Fruit fly (Drosophila melanogaster) whole organism, embryonic: ENCODE data around the gene Rbf.
A peak's percentile ranks its signal among the peaks of the same experiment; 100 is the strongest.

ENCODE experiments used
- ATbp ChIP-seq: fragments of 200-800 bp; sonication (Bioruptor generic); optimal IDR thresholded peaks from 2 replicates; lab custom pipeline; 2017; ENCODE audit warnings: missing biosample characterization, mild to moderate bottlenecking, missing genetic modification characterization, missing genetic modification reagents
- Aef1 ChIP-seq: fragments of 200-800 bp; sonication (Bioruptor generic); IDR thresholded peaks from 3 replicates; pipeline ENCODE4 v1.3.6; 2022; ENCODE audit warnings: missing biosample characterization, missing genetic modification characterization
- Blimp-1 ChIP-seq: fragments of 200-800 bp; sonication (Bioruptor generic); optimal IDR thresholded peaks from 3 replicates; lab custom pipeline; 2018; ENCODE audit warnings: missing biosample characterization, missing genetic modification characterization, mild to moderate bottlenecking, moderate library complexity, missing genetic modification reagents
- CG10431 ChIP-seq: fragments of 200-800 bp; sonication (Bioruptor generic); optimal IDR thresholded peaks from 3 replicates; lab custom pipeline; 2018; ENCODE audit warnings: missing biosample characterization, mild to moderate bottlenecking, missing genetic modification characterization
- CG10959 ChIP-seq: fragments of 200-800 bp; sonication (Bioruptor generic); IDR thresholded peaks from 2 replicates; pipeline ENCODE4 v1.3.6; 2022; ENCODE audit warnings: missing biosample characterization, missing genetic modification characterization
- CG11695 ChIP-seq: fragments of 200-800 bp; sonication (Bioruptor generic); IDR thresholded peaks from 3 replicates; pipeline ENCODE4 v1.3.6; 2022; ENCODE audit warnings: missing biosample characterization, missing genetic modification characterization
- CG12299 ChIP-seq: fragments of 200-800 bp; sonication (Bioruptor generic); optimal IDR thresholded peaks from 2 replicates; lab custom pipeline; 2018; ENCODE audit warnings: missing biosample characterization, mild to moderate bottlenecking, missing genetic modification characterization
- CG13123 ChIP-seq: fragments of 200-800 bp; sonication (Bioruptor generic); optimal IDR thresholded peaks from 2 replicates; lab custom pipeline; 2016; ENCODE audit warnings: missing biosample characterization, missing genetic modification characterization
- CG14710 ChIP-seq: fragments of 200-800 bp; sonication (Bioruptor generic); optimal IDR thresholded peaks from 3 replicates; lab custom pipeline; 2019; ENCODE audit warnings: missing biosample characterization, mild to moderate bottlenecking, missing genetic modification characterization, moderate library complexity
- CG14860 ChIP-seq: fragments of 200-800 bp; sonication (Bioruptor generic); IDR thresholded peaks from 3 replicates; pipeline ENCODE4 v1.3.6; 2022; ENCODE audit warnings: missing biosample characterization, missing genetic modification characterization; ENCODE audit not compliant: partially characterized antibody
- CG15514 ChIP-seq: fragments of 200-800 bp; sonication (Bioruptor generic); optimal IDR thresholded peaks from 3 replicates; lab custom pipeline; 2017; ENCODE audit warnings: missing biosample characterization, missing genetic modification characterization, mild to moderate bottlenecking, moderate library complexity, missing genetic modification reagents
- CG32767 ChIP-seq: fragments of 200-800 bp; sonication (Bioruptor generic); IDR thresholded peaks from 2 replicates; pipeline ENCODE4 v1.3.6; 2022; ENCODE audit warnings: missing biosample characterization, missing genetic modification characterization
- CG32772 ChIP-seq: fragments of 200-800 bp; sonication (Bioruptor generic); IDR thresholded peaks from 2 replicates; pipeline ENCODE4 v1.3.6; 2022; ENCODE audit warnings: missing biosample characterization, missing genetic modification characterization
- CG4328 ChIP-seq: fragments of 200-800 bp; sonication (Bioruptor generic); optimal IDR thresholded peaks from 3 replicates; lab custom pipeline; 2017; ENCODE audit warnings: missing biosample characterization, missing genetic modification reagents, missing genetic modification characterization
- CG7271 ChIP-seq: fragments of 200-800 bp; sonication (Bioruptor generic); optimal IDR thresholded peaks from 2 replicates; lab custom pipeline; 2018; ENCODE audit warnings: missing biosample characterization, mild to moderate bottlenecking, missing genetic modification characterization, moderate library complexity
- CG7372 ChIP-seq: fragments of 200-800 bp; sonication (Bioruptor generic); IDR thresholded peaks from 2 replicates; pipeline ENCODE4 v1.3.6; 2022; ENCODE audit warnings: missing biosample characterization, missing genetic modification characterization
- D ChIP-seq, 2 experiments: fragments of 200-800 bp in 1 of 2; fragments of >200 bp in 1 of 2; sonication (Bioruptor generic) in 1 of 2; optimal IDR thresholded peaks; 2 replicates in 1 of 2; 3 replicates in 1 of 2; lab custom pipeline; 2017; ENCODE audit warnings: mild to moderate bottlenecking in 1 of 2, missing biosample characterization in 1 of 2, missing genetic modification characterization in 1 of 2, missing genetic modification reagents in 1 of 2
- D19A ChIP-seq: fragments of 200-800 bp; optimal IDR thresholded peaks from 3 replicates; lab custom pipeline; 2019; ENCODE audit warnings: missing biosample characterization, mild to moderate bottlenecking, missing genetic modification characterization, moderate library complexity
- Dp ChIP-seq: fragments of 200-800 bp; sonication (Bioruptor generic); optimal IDR thresholded peaks from 2 replicates; lab custom pipeline; 2018; ENCODE audit warnings: missing biosample characterization, mild to moderate bottlenecking, missing genetic modification characterization, moderate library complexity
- HLHmδ ChIP-seq: fragments of 200-800 bp; sonication (Bioruptor generic); optimal IDR thresholded peaks from 2 replicates; lab custom pipeline; 2018; ENCODE audit warnings: missing biosample characterization, mild to moderate bottlenecking, missing genetic modification characterization, moderate library complexity
- Hmr ChIP-seq: fragments of 200-800 bp; sonication (Bioruptor generic); optimal IDR thresholded peaks from 3 replicates; lab custom pipeline; 2017; ENCODE audit warnings: mild to moderate bottlenecking, missing biosample characterization, missing genetic modification reagents, missing genetic modification characterization
- Hr78 ChIP-seq, 2 experiments: fragments of 200-800 bp in 1 of 2; fragments of >200 bp in 1 of 2; sonication (Bioruptor generic) in 1 of 2; optimal IDR thresholded peaks; 2 replicates each; lab custom pipeline; 2017 to 2019; ENCODE audit warnings: missing biosample characterization in 2 of 2, missing genetic modification characterization in 2 of 2, mild to moderate bottlenecking in 1 of 2, moderate library complexity in 1 of 2
- Med ChIP-seq: fragments of 200-800 bp; sonication (Bioruptor generic); peaks from one replicate; lab custom pipeline; 2016; ENCODE audit warnings: missing biosample characterization, missing genetic modification characterization, mild to moderate bottlenecking, inconsistent platforms, moderate library complexity
- NK7.1 ChIP-seq: fragments of 200-800 bp; sonication (Bioruptor generic); optimal IDR thresholded peaks from 3 replicates; lab custom pipeline; 2016; ENCODE audit warnings: missing biosample characterization, missing genetic modification characterization
- Rx ChIP-seq: fragments of 200-800 bp; sonication (Bioruptor generic); IDR thresholded peaks from 2 replicates; pipeline ENCODE4 v1.3.6; 2022; ENCODE audit warnings: missing biosample characterization, missing genetic modification characterization
- Side ChIP-seq: fragments of 200-800 bp; sonication (Bioruptor generic); optimal IDR thresholded peaks from 2 replicates; lab custom pipeline; 2016; ENCODE audit warnings: missing biosample characterization, missing genetic modification characterization
- Sin3A ChIP-seq: fragments of >200 bp; optimal IDR thresholded peaks from 2 replicates; lab custom pipeline; 2018
- Six4 ChIP-seq: fragments of 200-800 bp; sonication (Bioruptor generic); optimal IDR thresholded peaks from 2 replicates; lab custom pipeline; 2016; ENCODE audit warnings: missing biosample characterization, missing genetic modification characterization
- amos ChIP-seq: fragments of 200-800 bp; sonication (Bioruptor generic); IDR thresholded peaks from 2 replicates; pipeline ENCODE4 v1.3.6; 2022; ENCODE audit warnings: missing biosample characterization, missing genetic modification characterization; ENCODE audit not compliant: partially characterized antibody
- cwo ChIP-seq: fragments of 200-800 bp; sonication (Bioruptor generic); optimal IDR thresholded peaks from 3 replicates; lab custom pipeline; 2017; ENCODE audit warnings: missing biosample characterization, missing genetic modification characterization, mild to moderate bottlenecking, moderate library complexity, missing genetic modification reagents
- dm ChIP-seq: fragments of 200-800 bp; sonication (Bioruptor generic); optimal IDR thresholded peaks from 3 replicates; lab custom pipeline; 2016; ENCODE audit warnings: missing biosample characterization, missing genetic modification characterization
- ems ChIP-seq: fragments of 200-800 bp; sonication (Bioruptor generic); optimal IDR thresholded peaks from 3 replicates; lab custom pipeline; 2016; ENCODE audit warnings: missing biosample characterization, missing genetic modification characterization
- fd96Cb ChIP-seq: fragments of 200-800 bp; sonication (Bioruptor generic); optimal IDR thresholded peaks from 2 replicates; lab custom pipeline; 2018; ENCODE audit warnings: missing biosample characterization, mild to moderate bottlenecking, missing genetic modification characterization, moderate library complexity
- gem ChIP-seq: fragments of 200-800 bp; sonication (Bioruptor generic); optimal IDR thresholded peaks from 2 replicates; lab custom pipeline; 2019; ENCODE audit warnings: missing biosample characterization, mild to moderate bottlenecking, missing genetic modification characterization, moderate library complexity
- jigr1 ChIP-seq: fragments of 200-800 bp; sonication (Bioruptor generic); IDR thresholded peaks from 3 replicates; pipeline ENCODE4 v1.3.6; 2022; ENCODE audit warnings: missing biosample characterization, missing genetic modification characterization
- jumu ChIP-seq: fragments of 200-800 bp; sonication (Bioruptor generic); optimal IDR thresholded peaks from 3 replicates; lab custom pipeline; 2016; ENCODE audit warnings: missing biosample characterization, missing genetic modification characterization
- klu ChIP-seq: fragments of 200-800 bp; sonication (Bioruptor generic); IDR thresholded peaks from 2 replicates; pipeline ENCODE4 v1.3.6; 2022; ENCODE audit warnings: missing biosample characterization, missing genetic modification characterization
- lbe ChIP-seq: fragments of 200-800 bp; sonication (Bioruptor generic); optimal IDR thresholded peaks from 2 replicates; lab custom pipeline; 2016; ENCODE audit warnings: missing biosample characterization, mild to moderate bottlenecking, missing genetic modification characterization
- lmd ChIP-seq: fragments of 200-800 bp; sonication (Bioruptor generic); IDR thresholded peaks from 2 replicates; pipeline ENCODE4 v1.3.6; 2022; ENCODE audit warnings: missing biosample characterization, missing genetic modification characterization
- mam ChIP-seq: fragments of 200-800 bp; sonication (Bioruptor generic); optimal IDR thresholded peaks from 3 replicates; lab custom pipeline; 2016; ENCODE audit warnings: missing biosample characterization, missing genetic modification characterization
- oc ChIP-seq: fragments of 200-800 bp; sonication (Bioruptor generic); optimal IDR thresholded peaks from 2 replicates; lab custom pipeline; 2018; ENCODE audit warnings: missing biosample characterization, mild to moderate bottlenecking, missing genetic modification characterization, moderate library complexity
- otp ChIP-seq: fragments of 200-800 bp; sonication (Bioruptor generic); IDR thresholded peaks from 3 replicates; pipeline ENCODE4, ENCODE4 v1.3.6; 2022; ENCODE audit warnings: missing biosample characterization, missing genetic modification characterization
- prd ChIP-seq, 3 experiments: fragments of >200 bp in 2 of 3; fragments of 200-800 bp in 1 of 3; sonication (Bioruptor generic) in 1 of 3; optimal IDR thresholded peaks in 2 of 3; IDR thresholded peaks in 1 of 3; 2 replicates in 2 of 3; 3 replicates in 1 of 3; pipeline versions ENCODE4 v1.3.6 to Lab custom; 2017 to 2022; ENCODE audit warnings: missing biosample characterization in 1 of 3, missing genetic modification characterization in 1 of 3
- scrt ChIP-seq: fragments of 200-800 bp; sonication (Bioruptor generic); optimal IDR thresholded peaks from 2 replicates; lab custom pipeline; 2018; ENCODE audit warnings: missing biosample characterization, mild to moderate bottlenecking, missing genetic modification characterization, moderate library complexity
- so ChIP-seq: fragments of 200-800 bp; sonication (Bioruptor generic); IDR thresholded peaks from 3 replicates; pipeline ENCODE4 v1.3.6; 2022; ENCODE audit warnings: missing biosample characterization, missing genetic modification characterization
- stwl ChIP-seq: fragments of 200-800 bp; sonication (Bioruptor generic); optimal IDR thresholded peaks from 3 replicates; lab custom pipeline; 2018; ENCODE audit warnings: missing biosample characterization, mild to moderate bottlenecking, missing genetic modification characterization, moderate library complexity
- sug ChIP-seq: fragments of 200-800 bp; optimal IDR thresholded peaks from 2 replicates; lab custom pipeline; 2019; ENCODE audit warnings: missing biosample characterization, mild to moderate bottlenecking, missing genetic modification characterization, moderate library complexity
- tgo ChIP-seq: fragments of 200-800 bp; sonication (Bioruptor generic); IDR thresholded peaks from 3 replicates; pipeline ENCODE4 v1.3.6; 2022; ENCODE audit warnings: missing biosample characterization, missing genetic modification characterization
- usp ChIP-seq: fragments of >200 bp; optimal IDR thresholded peaks from 2 replicates; lab custom pipeline; 2017; ENCODE audit warnings: missing biosample characterization, missing genetic modification characterization
- yki ChIP-seq: fragments of >200 bp; optimal IDR thresholded peaks from 3 replicates; lab custom pipeline; 2018

The Rbf gene

dm6 chrX:768480-769123, 32.7 kb downstream of the Rbf start (continued):
- TF ChIP-seq CG13123, result no peak
- TF ChIP-seq Rx (GFP tag; lab: Robert Waterston, UW), result no peak
- TF ChIP-seq CG4328 (GFP tag; lab: Kevin White, UChicago), result no peak
- TF ChIP-seq lmd, result no peak
- TF ChIP-seq ATbp (GFP tag; lab: Kevin White, UChicago), result no peak
- peak in 1 of 2 experiments; percentile 26 for TF ChIP-seq Hr78 (GFP tag; optimal IDR thresholded peaks at IDR 0.05; lab: Kevin White, UChicago)
- TF ChIP-seq cwo, result no peak
- no peak for TF ChIP-seq gem (tag; lab: Kevin White, UChicago)
- no peak for TF ChIP-seq klu (GFP tag; lab: Robert Waterston, UW)
- TF ChIP-seq CG7372 (GFP tag; lab: Robert Waterston, UW), result no peak
- TF ChIP-seq dm, result no peak
- TF ChIP-seq fd96Cb (tag; lab: Kevin White, UChicago), result no peak
- TF ChIP-seq Blimp-1, result peak; percentile 23
- no peak for TF ChIP-seq stwl (tag; lab: Kevin White, UChicago)
- no peak for TF ChIP-seq Side (GFP tag; lab: Kevin White, UChicago)
- no peak for TF ChIP-seq Aef1 (GFP tag; lab: Robert Waterston, UW)
- no peak for TF ChIP-seq HLHmδ (GFP tag; lab: Kevin White, UChicago)
- no peak for TF ChIP-seq mam (GFP tag; lab: Kevin White, UChicago)
- peak; percentile 88 for TF ChIP-seq oc (tag; lab: Kevin White, UChicago)
- TF ChIP-seq prd (optimal IDR thresholded peaks at IDR 0.05; lab: Kevin White, UChicago), result no peak
- no peak for TF ChIP-seq prd (GFP tag; IDR thresholded peaks at IDR 0.05; lab: Robert Waterston, UW)
- TF ChIP-seq D (optimal IDR thresholded peaks at IDR 0.05; lab: Kevin White, UChicago), result no peak
- peak; percentile 8 for TF ChIP-seq D (GFP tag; optimal IDR thresholded peaks at IDR 0.05; lab: Kevin White, UChicago)
- TF ChIP-seq otp (GFP tag; lab: Robert Waterston, UW), result 0 out of 3 replicates have a peak, but pooled peaks have one; percentile 28
- TF ChIP-seq tgo (GFP tag; lab: Robert Waterston, UW), result no peak
- no peak for TF ChIP-seq CG11695
- no peak for TF ChIP-seq jigr1 (GFP tag; lab: Robert Waterston, UW)
- no peak for TF ChIP-seq Hmr (GFP tag; lab: Kevin White, UChicago)
- TF ChIP-seq Med (GFP tag; lab: Kevin White, UChicago), result peak; percentile 70
- no peak for TF ChIP-seq jumu (GFP tag; lab: Kevin White, UChicago)
- no peak for TF ChIP-seq ems (GFP tag; lab: Kevin White, UChicago)
- no peak for TF ChIP-seq so
- TF ChIP-seq scrt (GFP tag; lab: Kevin White, UChicago), result no peak
- TF ChIP-seq CG10959 (GFP tag; lab: Robert Waterston, UW), result no peak
- TF ChIP-seq NK7.1 (GFP tag; lab: Kevin White, UChicago), result no peak
- no peak for TF ChIP-seq D19A (tag; lab: Kevin White, UChicago)
- no peak for TF ChIP-seq CG32772 (GFP tag; lab: Robert Waterston, UW)
- no peak for TF ChIP-seq CG7271 (tag; lab: Kevin White, UChicago)
- no peak for TF ChIP-seq amos
- TF ChIP-seq Six4 (GFP tag; lab: Kevin White, UChicago), result no peak
- TF ChIP-seq CG10431 (GFP tag; lab: Kevin White, UChicago), result peak; percentile 81
- TF ChIP-seq Sin3A, result no peak
- no peak for TF ChIP-seq CG32767 (GFP tag; lab: Robert Waterston, UW)
- no peak for TF ChIP-seq CG14860
- TF ChIP-seq CG12299 (tag; lab: Kevin White, UChicago), result no peak
- peak; percentile 10 for TF ChIP-seq CG14710 (tag; lab: Kevin White, UChicago)
- no peak for TF ChIP-seq Dp (GFP tag; lab: Kevin White, UChicago)
- TF ChIP-seq yki, result no peak
- TF ChIP-seq CG15514 (GFP tag; lab: Kevin White, UChicago), result no peak
- TF ChIP-seq sug (tag; lab: Kevin White, UChicago), result peak; percentile 35
- TF ChIP-seq lbe (GFP tag; lab: Kevin White, UChicago), result no peak
- TF ChIP-seq usp (GFP tag; lab: Kevin White, UChicago), result no peak
